Worm (Caenorhabditis elegans): ENCODE data around the gene flr-1.

DNA sequence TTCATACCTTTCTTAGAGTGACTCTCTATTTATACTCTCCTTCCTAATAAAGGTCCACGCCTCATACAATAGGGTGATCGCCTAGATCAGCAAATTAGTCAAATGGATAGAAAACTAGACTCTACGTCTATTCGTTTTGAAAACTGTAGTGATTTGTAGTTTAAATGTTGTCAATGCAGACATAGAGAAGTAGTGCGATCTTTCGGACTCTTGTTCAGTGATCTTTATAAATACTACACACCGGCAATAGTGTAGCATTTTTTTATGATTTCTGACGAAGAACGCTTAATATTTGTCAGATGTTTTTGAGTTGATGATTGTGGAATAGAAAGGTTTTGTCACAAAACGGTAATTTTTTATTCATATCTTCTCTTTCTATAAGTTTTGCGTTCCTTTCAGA, 45.0 kb downstream of the flr-1 start:
- no peak for TF ChIP-seq ceh-36 (tag; optimal IDR thresholded peaks at IDR 0.05)
- no peak for TF ChIP-seq pes-1 (GFP tag; IDR thresholded peaks at IDR 0.05)
- no peak for TF ChIP-seq hmbx-1 (tag; optimal IDR thresholded peaks at IDR 0.05)
- TF ChIP-seq hnd-1 (tag; optimal IDR thresholded peaks at IDR 0.05) = no peak
- no peak for TF ChIP-seq scrt-1 (GFP tag; IDR thresholded peaks at IDR 0.05)
- TF ChIP-seq ama-1 (optimal IDR thresholded peaks at IDR 0.05) = no peak
- no peak for TF ChIP-seq tbx-37 (GFP tag; conservative IDR thresholded peaks at IDR 0.05)
- no peak for TF ChIP-seq sea-1 (GFP tag; conservative IDR thresholded peaks at IDR 0.05)
- TF ChIP-seq hmg-4 (GFP tag; optimal IDR thresholded peaks at IDR 0.05) = no peak
- no peak for TF ChIP-seq tbx-11 (GFP tag; IDR thresholded peaks at IDR 0.05)
- no peak for TF ChIP-seq F13C5.2 (tag; optimal IDR thresholded peaks at IDR 0.05)
